Worm (Caenorhabditis elegans) whole organism, mixed stage, embryonic: Measurements from ENCODE around the gene B0222.15.

Experiments
- M03D4.4 ChIP-seq: sonication (generic microtip); optimal IDR thresholded peaks from 2 replicates; lab custom pipeline; 2017; ENCODE audit warnings: mild to moderate bottlenecking, missing genetic modification characterization, missing compliant biosample characterization
- bed-3 ChIP-seq: fragments of 200-800 bp; sonication (Bioruptor generic); optimal IDR thresholded peaks from 3 replicates; lab custom pipeline; 2018; ENCODE audit warnings: mild to moderate bottlenecking, missing genetic modification characterization, moderate library complexity, missing compliant biosample characterization
- blmp-1 ChIP-seq: fragments of 150-350 bp; optimal IDR thresholded peaks from 2 replicates; lab custom pipeline; 2014; ENCODE audit warnings: missing biosample characterization, missing genetic modification characterization
- ceh-39 ChIP-seq: fragments of 150-350 bp; optimal IDR thresholded peaks from 2 replicates; lab custom pipeline; 2014; ENCODE audit warnings: missing biosample characterization, missing genetic modification characterization
- ceh-43 ChIP-seq: fragments of 200-800 bp; sonication (Bioruptor generic); optimal IDR thresholded peaks from 2 replicates; lab custom pipeline; 2018; ENCODE audit warnings: mild to moderate bottlenecking, missing genetic modification characterization, moderate library complexity, missing compliant biosample characterization
- ceh-83 ChIP-seq: fragments of 200-800 bp; sonication (Bioruptor generic); optimal IDR thresholded peaks from 2 replicates; lab custom pipeline; 2018; ENCODE audit warnings: mild to moderate bottlenecking, missing genetic modification characterization, missing compliant biosample characterization
- ces-1 ChIP-seq: fragments of 150-350 bp; optimal IDR thresholded peaks from 2 replicates; lab custom pipeline; 2014; ENCODE audit warnings: missing biosample characterization, missing genetic modification reagents, missing genetic modification characterization
- cnd-1 ChIP-seq: fragments of 200-800 bp; sonication (Bioruptor generic); optimal IDR thresholded peaks from 2 replicates; lab custom pipeline; 2018; ENCODE audit warnings: mild to moderate bottlenecking, missing genetic modification characterization, missing compliant biosample characterization
- drap-1 ChIP-seq: fragments of 200-800 bp; sonication (Bioruptor generic); optimal IDR thresholded peaks from 3 replicates; lab custom pipeline; 2018; ENCODE audit warnings: mild to moderate bottlenecking, missing genetic modification characterization, missing compliant biosample characterization
- elt-1 ChIP-seq: sonication (generic microtip); optimal IDR thresholded peaks from 2 replicates; lab custom pipeline; 2017; ENCODE audit warnings: missing genetic modification characterization, mild to moderate bottlenecking, missing compliant biosample characterization, antibody characterized with exemption, moderate library complexity, borderline replicate concordance; ENCODE audit not compliant: insufficient read depth
- elt-3 ChIP-seq: fragments of 150-350 bp; optimal IDR thresholded peaks from 2 replicates; lab custom pipeline; 2014; ENCODE audit warnings: missing biosample characterization, missing genetic modification characterization
- flh-1 ChIP-seq: fragments of 200-800 bp; sonication (Bioruptor generic); optimal IDR thresholded peaks from 2 replicates; lab custom pipeline; 2018; ENCODE audit warnings: mild to moderate bottlenecking, missing genetic modification characterization, moderate library complexity, missing compliant biosample characterization
- ham-2 ChIP-seq: fragments of 200-800 bp; sonication (Bioruptor generic); optimal IDR thresholded peaks from 2 replicates; lab custom pipeline; 2018; ENCODE audit warnings: mild to moderate bottlenecking, missing genetic modification characterization, missing compliant biosample characterization
- hlh-1 ChIP-seq: fragments of 150-350 bp; optimal IDR thresholded peaks from 2 replicates; lab custom pipeline; 2014; ENCODE audit warnings: missing biosample characterization, missing genetic modification reagents, missing genetic modification characterization
- lin-13 ChIP-seq: fragments of 150-350 bp; optimal IDR thresholded peaks from 2 replicates; lab custom pipeline; 2014; ENCODE audit warnings: missing biosample characterization, missing genetic modification characterization
- lin-32 ChIP-seq: fragments of 200-800 bp; sonication (Bioruptor generic); optimal IDR thresholded peaks from 2 replicates; lab custom pipeline; 2018; ENCODE audit warnings: mild to moderate bottlenecking, missing genetic modification characterization, missing compliant biosample characterization
- lsy-2 ChIP-seq: fragments of 150-350 bp; optimal IDR thresholded peaks from 2 replicates; lab custom pipeline; 2014; ENCODE audit warnings: missing biosample characterization, missing genetic modification characterization
- mep-1 ChIP-seq: fragments of 150-350 bp; optimal IDR thresholded peaks from 2 replicates; lab custom pipeline; 2017; ENCODE audit warnings: missing biosample characterization, missing genetic modification reagents, missing genetic modification characterization, inconsistent platforms
- mls-2 ChIP-seq: sonication (generic microtip); optimal IDR thresholded peaks from 2 replicates; lab custom pipeline; 2016; ENCODE audit warnings: mild to moderate bottlenecking, missing genetic modification characterization, moderate library complexity, missing compliant biosample characterization
- nhr-237 ChIP-seq: fragments of 150-350 bp; optimal IDR thresholded peaks from 2 replicates; lab custom pipeline; 2014; ENCODE audit warnings: missing biosample characterization, missing genetic modification characterization
- nhr-28 ChIP-seq: fragments of 150-350 bp; optimal IDR thresholded peaks from 2 replicates; lab custom pipeline; 2014; ENCODE audit warnings: missing biosample characterization, missing genetic modification characterization
- nhr-76 ChIP-seq: sonication (generic microtip); optimal IDR thresholded peaks from 2 replicates; lab custom pipeline; 2017; ENCODE audit warnings: missing biosample characterization, missing genetic modification characterization
- pha-4 ChIP-seq: fragments of 150-350 bp; optimal IDR thresholded peaks from 2 replicates; lab custom pipeline; 2018; ENCODE audit warnings: missing biosample characterization, missing genetic modification reagents, missing genetic modification characterization
- sem-2 ChIP-seq: fragments of 200-800 bp; sonication (Bioruptor generic); optimal IDR thresholded peaks from 2 replicates; lab custom pipeline; 2018; ENCODE audit warnings: mild to moderate bottlenecking, missing genetic modification characterization, missing compliant biosample characterization
- sptf-1 ChIP-seq: sonication (generic microtip); optimal IDR thresholded peaks from 2 replicates; lab custom pipeline; 2017; ENCODE audit warnings: mild to moderate bottlenecking, missing genetic modification characterization, moderate library complexity, missing compliant biosample characterization
- tbx-8 ChIP-seq: fragments of 200-800 bp; sonication (Bioruptor generic); optimal IDR thresholded peaks from 2 replicates; lab custom pipeline; 2018; ENCODE audit warnings: mild to moderate bottlenecking, missing genetic modification characterization, moderate library complexity, missing compliant biosample characterization
- unc-120 ChIP-seq: sonication (generic microtip); optimal IDR thresholded peaks from 2 replicates; lab custom pipeline; 2017; ENCODE audit warnings: missing genetic modification characterization, missing compliant biosample characterization; ENCODE audit not compliant: poor library complexity, severe bottlenecking
- zip-8 ChIP-seq: fragments of 150-350 bp; optimal IDR thresholded peaks from 2 replicates; lab custom pipeline; 2014; ENCODE audit warnings: missing biosample characterization, missing genetic modification characterization
- ztf-11 ChIP-seq: fragments of 150-350 bp; optimal IDR thresholded peaks from 2 replicates; lab custom pipeline; 2014; ENCODE audit warnings: missing biosample characterization, missing genetic modification characterization

B0222.15 gene

ce11 chrV:9128562-9128961 is 28.0 kb downstream of the B0222.15 start:
- no peak for TF ChIP-seq tbx-8 (GFP tag; lab: Kevin White, UChicago)
- no peak for TF ChIP-seq drap-1 (GFP tag; lab: Kevin White, UChicago)
- TF ChIP-seq nhr-237 (tag; lab: Kevin White, UChicago): no peak
- no peak for TF ChIP-seq mep-1 (tag; lab: Kevin White, UChicago)
- TF ChIP-seq pha-4: no peak
- TF ChIP-seq ceh-83 (GFP tag; lab: Kevin White, UChicago): no peak

DNA sequence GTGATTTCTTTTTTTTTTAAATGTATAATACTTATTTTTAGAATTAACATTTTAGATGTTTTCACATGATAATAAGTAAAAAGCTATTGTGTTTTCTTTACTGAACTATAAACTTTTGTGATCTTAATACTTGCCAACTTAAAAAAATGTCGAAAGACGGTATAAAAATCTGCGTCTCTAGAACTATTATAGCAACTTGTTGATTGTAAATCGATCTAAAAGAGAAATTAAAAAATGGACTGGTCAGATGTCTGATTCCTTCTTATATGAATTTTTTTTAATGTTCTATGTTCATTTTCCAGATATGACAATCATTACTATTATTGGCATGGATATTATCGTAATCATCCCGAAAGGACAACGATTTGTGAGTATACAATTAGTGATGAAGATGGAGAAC is 28.8 kb downstream of the B0222.15 start, which contains the start of gene F21C10.3:
F21C10.3 (plus strand) TSS at position 301 of the 400 bp plus-strand sequence.
- TF ChIP-seq ceh-43 (GFP tag; lab: Kevin White, UChicago) (no peak), ceh-83 (GFP tag; lab: Kevin White, UChicago) (no peak), hlh-1 (tag; lab: Kevin White, UChicago) (no peak), ces-1 (no peak), sem-2 (GFP tag; lab: Kevin White, UChicago) (no peak), drap-1 (GFP tag; lab: Kevin White, UChicago) (no peak), elt-3 (no peak), nhr-237 (tag; lab: Kevin White, UChicago) (no peak), zip-8 (no peak), ztf-11 (tag; lab: Kevin White, UChicago) (no peak)

ce11 chrV:9126316-9126715 is 30.3 kb downstream of the B0222.15 start, which contains the start of gene F21C10.4:
TSS of gene F21C10.4 (plus strand) at chrV:9126616.
- TF ChIP-seq flh-1 (GFP tag; lab: Kevin White, UChicago) (no peak), lin-32 (GFP tag; lab: Kevin White, UChicago) (no peak), ham-2 (GFP tag; lab: Kevin White, UChicago) (no peak), blmp-1 (tag; lab: Kevin White, UChicago) (no peak)

DNA sequence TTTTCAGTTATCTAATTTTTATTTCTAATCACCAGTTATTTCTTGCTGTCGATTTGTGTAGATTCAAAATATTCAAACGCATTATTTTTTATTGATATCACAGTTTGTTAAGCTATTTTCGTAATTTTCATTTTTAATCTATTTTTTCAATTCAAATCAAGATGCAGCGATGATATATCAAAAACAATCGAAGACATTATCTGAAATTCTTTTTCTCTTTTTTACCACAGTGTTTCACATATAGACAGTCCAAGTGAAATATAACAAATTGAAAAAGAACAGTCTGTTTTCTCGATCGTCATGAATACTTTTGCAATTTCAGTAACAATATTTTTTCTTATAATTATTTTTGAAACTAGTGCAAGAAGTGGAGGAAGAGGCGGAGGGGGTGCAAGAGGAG is 31.2 kb downstream of the B0222.15 start, which contains the start of gene F21C10.5:
F21C10.5 (plus strand) TSS at position 301 of the 400 bp plus-strand sequence.
- TF ChIP-seq zip-8 (no peak), ceh-83 (GFP tag; lab: Kevin White, UChicago) (no peak), elt-3 (no peak), nhr-76 (tag; lab: Kevin White, UChicago) (no peak), elt-1 (tag; lab: Kevin White, UChicago) (no peak), nhr-28 (tag; lab: Kevin White, UChicago) (no peak), sem-2 (GFP tag; lab: Kevin White, UChicago) (no peak), mls-2 (tag; lab: Kevin White, UChicago) (no peak), mep-1 (tag; lab: Kevin White, UChicago) (no peak), lin-13 (tag; lab: Kevin White, UChicago) (no peak), ztf-11 (tag; lab: Kevin White, UChicago) (no peak), pha-4 (no peak), M03D4.4 (tag; lab: Kevin White, UChicago) (no peak), unc-120 (tag; lab: Kevin White, UChicago) (no peak), ces-1 (no peak), lsy-2 (no peak), ceh-39 (tag; lab: Kevin White, UChicago) (no peak), bed-3 (GFP tag; lab: Kevin White, UChicago) (no peak), cnd-1 (tag; lab: Kevin White, UChicago) (no peak)

DNA sequence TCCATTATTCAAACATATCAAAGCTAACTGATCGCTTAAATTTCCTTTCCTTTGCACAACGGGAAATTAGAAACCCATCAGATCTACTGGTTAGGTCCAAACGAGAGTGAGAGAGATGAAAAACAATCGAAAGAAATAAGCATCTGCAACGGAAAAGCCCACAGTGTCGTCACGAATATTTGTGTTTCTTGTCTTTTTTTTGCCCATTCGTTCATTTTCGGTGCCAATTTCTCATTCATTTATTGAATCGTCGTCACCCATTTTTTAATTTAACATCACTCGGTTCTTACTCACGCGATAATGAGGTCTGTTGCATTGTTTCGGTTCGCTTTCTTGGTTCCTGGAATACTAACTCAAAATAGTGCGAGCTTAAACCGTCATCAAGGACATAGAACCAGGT is 32.4 kb downstream of the B0222.15 start, which contains the start of gene F21C10.6:
F21C10.6 (plus strand) TSS at position 301 of the 400 bp plus-strand sequence.
- TF ChIP-seq nhr-28 (tag; lab: Kevin White, UChicago) (no peak), ztf-11 (tag; lab: Kevin White, UChicago) (no peak), nhr-76 (tag; lab: Kevin White, UChicago) (no peak), elt-1 (tag; lab: Kevin White, UChicago) (no peak), sptf-1 (tag; lab: Kevin White, UChicago) (no peak), ces-1 (no peak), blmp-1 (tag; lab: Kevin White, UChicago) (no peak), lsy-2 (no peak), lin-13 (tag; lab: Kevin White, UChicago) (no peak), bed-3 (GFP tag; lab: Kevin White, UChicago) (no peak), lin-32 (GFP tag; lab: Kevin White, UChicago) (no peak), drap-1 (GFP tag; lab: Kevin White, UChicago) (no peak), nhr-237 (tag; lab: Kevin White, UChicago) (no peak), mls-2 (tag; lab: Kevin White, UChicago) (no peak)
